Worm (Caenorhabditis elegans) whole organism, L2 larva: Measurements from ENCODE around the gene C33C12.11.
"Not testable (repeated sequence)": the region's sequence is repeated elsewhere in the genome, so short reads cannot be mapped to it uniquely, and the experiment has no call there.

Experiments
- F13H6.1 ChIP-seq: sonication (generic microtip); optimal IDR thresholded peaks from 2 replicates; lab custom pipeline; 2016; ENCODE audit warnings: missing genetic modification characterization, missing compliant biosample characterization
- R02D3.7 ChIP-seq: fragments of 150-350 bp; optimal IDR thresholded peaks from 2 replicates; lab custom pipeline; 2014; ENCODE audit warnings: missing biosample characterization, missing genetic modification characterization
- Y55F3AM.14 ChIP-seq: fragments of 200-800 bp; sonication (Bioruptor generic); optimal IDR thresholded peaks from 2 replicates; lab custom pipeline; 2018; ENCODE audit warnings: mild to moderate bottlenecking, missing genetic modification characterization, missing compliant biosample characterization
- ZK546.5 ChIP-seq: sonication (generic microtip); optimal IDR thresholded peaks from 2 replicates; lab custom pipeline; 2017; ENCODE audit warnings: missing biosample characterization, missing genetic modification characterization
- alr-1 ChIP-seq: fragments of 150-350 bp; optimal IDR thresholded peaks from 2 replicates; lab custom pipeline; 2014; ENCODE audit warnings: missing biosample characterization, missing genetic modification characterization
- aly-2 ChIP-seq: fragments of 150-350 bp; optimal IDR thresholded peaks from 2 replicates; lab custom pipeline; 2014; ENCODE audit warnings: missing biosample characterization, missing genetic modification characterization
- ama-1 ChIP-seq: fragments of 150-350 bp; optimal IDR thresholded peaks from 2 replicates; lab custom pipeline; 2018; ENCODE audit warnings: inconsistent platforms
- blmp-1 ChIP-seq: sonication (generic microtip); optimal IDR thresholded peaks from 2 replicates; lab custom pipeline; 2017; ENCODE audit warnings: missing genetic modification characterization, mild to moderate bottlenecking, missing compliant biosample characterization, antibody characterized with exemption, moderate library complexity; ENCODE audit not compliant: insufficient read depth
- ceh-16 ChIP-seq: fragments of 150-350 bp; optimal IDR thresholded peaks from 2 replicates; lab custom pipeline; 2014; ENCODE audit warnings: missing biosample characterization, missing genetic modification characterization
- ceh-82 ChIP-seq: fragments of 150-350 bp; optimal IDR thresholded peaks from 2 replicates; lab custom pipeline; 2014; ENCODE audit warnings: missing biosample characterization, missing genetic modification characterization
- crh-2 ChIP-seq: sonication (generic microtip); optimal IDR thresholded peaks from 2 replicates; lab custom pipeline; 2017; ENCODE audit warnings: missing biosample characterization, missing genetic modification characterization
- elt-1 ChIP-seq: fragments of 150-350 bp; optimal IDR thresholded peaks from 2 replicates; lab custom pipeline; 2014; ENCODE audit warnings: missing biosample characterization, missing genetic modification characterization
- fos-1 ChIP-seq: fragments of 150-350 bp; optimal IDR thresholded peaks from 2 replicates; lab custom pipeline; 2014; ENCODE audit warnings: missing biosample characterization, missing genetic modification characterization
- gmeb-1 ChIP-seq: fragments of 150-350 bp; optimal IDR thresholded peaks from 2 replicates; lab custom pipeline; 2014; ENCODE audit warnings: missing biosample characterization, missing genetic modification characterization
- lin-11 ChIP-seq: fragments of 150-350 bp; sonication (generic microtip); optimal IDR thresholded peaks from 2 replicates; lab custom pipeline; 2014; ENCODE audit warnings: missing biosample characterization, missing genetic modification characterization, inconsistent platforms, mixed read lengths
- lin-13 ChIP-seq: fragments of 150-350 bp; optimal IDR thresholded peaks from 2 replicates; lab custom pipeline; 2014; ENCODE audit warnings: missing biosample characterization, missing genetic modification reagents, missing genetic modification characterization
- lin-39 ChIP-seq: fragments of 150-350 bp; optimal IDR thresholded peaks from 2 replicates; lab custom pipeline; 2014; ENCODE audit warnings: missing biosample characterization, missing genetic modification reagents, missing genetic modification characterization
- lsy-2 ChIP-seq, 2 experiments: fragments of 150-350 bp in 1 of 2; sonication (generic microtip) in 1 of 2; optimal IDR thresholded peaks; 2 replicates each; lab custom pipeline; 2014 to 2017; ENCODE audit warnings: missing biosample characterization in 2 of 2, missing genetic modification characterization in 2 of 2
- mbf-1 ChIP-seq: sonication (generic microtip); optimal IDR thresholded peaks from 2 replicates; lab custom pipeline; 2017; ENCODE audit warnings: missing biosample characterization, missing genetic modification characterization
- mdl-1 ChIP-seq, 2 experiments: fragments of 150-350 bp in 1 of 2; sonication (generic microtip) in 1 of 2; optimal IDR thresholded peaks; 2 replicates each; lab custom pipeline; 2017; ENCODE audit warnings: missing biosample characterization in 2 of 2, missing genetic modification characterization in 2 of 2
- nhr-10 ChIP-seq: sonication (generic microtip); optimal IDR thresholded peaks from 2 replicates; lab custom pipeline; 2017; ENCODE audit warnings: missing biosample characterization, missing genetic modification characterization
- nhr-11 ChIP-seq: fragments of 150-350 bp; optimal IDR thresholded peaks from 2 replicates; lab custom pipeline; 2014; ENCODE audit warnings: missing biosample characterization, missing genetic modification characterization
- nhr-12 ChIP-seq: fragments of 150-350 bp; optimal IDR thresholded peaks from 2 replicates; lab custom pipeline; 2014; ENCODE audit warnings: missing biosample characterization, missing genetic modification characterization
- nhr-21 ChIP-seq: fragments of 150-350 bp; optimal IDR thresholded peaks from 2 replicates; lab custom pipeline; 2014; ENCODE audit warnings: missing biosample characterization, missing genetic modification characterization
- nhr-23 ChIP-seq: fragments of 150-350 bp; optimal IDR thresholded peaks from 2 replicates; lab custom pipeline; 2014; ENCODE audit warnings: missing biosample characterization, missing genetic modification reagents, missing genetic modification characterization
- nhr-237 ChIP-seq: fragments of 150-350 bp; optimal IDR thresholded peaks from 2 replicates; lab custom pipeline; 2014; ENCODE audit warnings: missing biosample characterization, missing genetic modification characterization
- nhr-25 ChIP-seq: fragments of 150-350 bp; sonication (generic microtip); optimal IDR thresholded peaks from 3 replicates; lab custom pipeline; 2014; ENCODE audit warnings: missing biosample characterization, missing genetic modification characterization
- nhr-77 ChIP-seq: fragments of 150-350 bp; optimal IDR thresholded peaks from 2 replicates; lab custom pipeline; 2014; ENCODE audit warnings: missing biosample characterization, missing genetic modification characterization
- sem-4 ChIP-seq: fragments of 150-350 bp; optimal IDR thresholded peaks from 2 replicates; lab custom pipeline; 2014; ENCODE audit warnings: missing biosample characterization, missing genetic modification reagents, missing genetic modification characterization
- skn-1 ChIP-seq: sonication (generic microtip); optimal IDR thresholded peaks from 2 replicates; lab custom pipeline; 2017; ENCODE audit warnings: missing biosample characterization, missing genetic modification characterization
- sma-3 ChIP-seq: sonication (generic microtip); optimal IDR thresholded peaks from 2 replicates; lab custom pipeline; 2016; ENCODE audit warnings: missing genetic modification reagents, missing genetic modification characterization, missing compliant biosample characterization
- sma-9 ChIP-seq, 2 experiments: fragments of 150-350 bp in 1 of 2; sonication (generic microtip) in 1 of 2; optimal IDR thresholded peaks; 2 replicates each; lab custom pipeline; 2014 to 2016; ENCODE audit warnings: missing genetic modification characterization in 2 of 2, mild to moderate bottlenecking in 1 of 2, missing biosample characterization in 1 of 2, missing compliant biosample characterization in 1 of 2, missing genetic modification reagents in 1 of 2, moderate library complexity in 1 of 2
- snpc-4 ChIP-seq: fragments of 150-350 bp; optimal IDR thresholded peaks from 2 replicates; lab custom pipeline; 2014; ENCODE audit warnings: missing biosample characterization, missing genetic modification characterization
- unc-39 ChIP-seq: fragments of 150-350 bp; optimal IDR thresholded peaks from 2 replicates; lab custom pipeline; 2014; ENCODE audit warnings: missing biosample characterization, missing genetic modification characterization
- unc-55 ChIP-seq: fragments of 150-350 bp; sonication (generic microtip); optimal IDR thresholded peaks from 3 replicates; lab custom pipeline; 2014; ENCODE audit warnings: missing biosample characterization, missing genetic modification reagents, missing genetic modification characterization
- unc-62 ChIP-seq: fragments of 150-350 bp; optimal IDR thresholded peaks from 2 replicates; lab custom pipeline; 2014; ENCODE audit warnings: missing biosample characterization, missing genetic modification reagents, missing genetic modification characterization
- zag-1 ChIP-seq: fragments of 150-350 bp; optimal IDR thresholded peaks from 2 replicates; lab custom pipeline; 2014; ENCODE audit warnings: missing biosample characterization, missing genetic modification characterization
- ztf-1 ChIP-seq: fragments of 200-800 bp; sonication (Bioruptor generic); conservative IDR thresholded peaks from 2 replicates; pipeline ENCODE4 v1.3.6; 2022; ENCODE audit warnings: missing genetic modification characterization, missing compliant biosample characterization
- ztf-4 ChIP-seq: fragments of 150-350 bp; optimal IDR thresholded peaks from 2 replicates; lab custom pipeline; 2014; ENCODE audit warnings: missing biosample characterization, missing genetic modification characterization

C33C12.11 gene

DNA sequence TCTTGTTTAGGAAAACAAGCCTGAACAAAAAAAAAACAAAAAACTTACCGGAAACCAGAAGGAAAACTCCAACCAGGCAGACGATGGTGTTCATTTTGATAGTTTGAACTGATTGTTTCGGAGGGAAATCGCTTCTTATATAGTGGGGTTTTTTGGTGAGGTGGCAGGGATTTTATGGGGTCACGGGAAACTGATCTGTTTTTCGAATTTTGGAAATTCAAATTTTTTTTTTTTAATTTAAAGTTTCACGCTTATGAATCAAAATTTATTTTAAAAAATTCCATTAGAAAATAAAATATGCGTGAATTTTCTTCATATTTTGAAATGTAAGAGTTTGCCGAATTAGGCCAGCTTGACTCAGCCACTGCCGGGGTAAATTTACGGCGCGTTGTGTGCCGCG lies 11.7 kb upstream of the C33C12.11 start, which contains the start of gene C33C12.7:
Gene C33C12.7, minus strand, starts transcription at position 101 of the 400 bp plus-strand sequence.
- no peak for TF ChIP-seq ztf-4
- no peak for TF ChIP-seq lsy-2 (tag; optimal IDR thresholded peaks at IDR 0.05; lab: Kevin White, UChicago)
- no peak for TF ChIP-seq unc-62
- no peak for TF ChIP-seq unc-39 (tag; lab: Kevin White, UChicago)
- no peak for TF ChIP-seq fos-1 (tag; lab: Kevin White, UChicago)
- TF ChIP-seq aly-2 (tag; lab: Kevin White, UChicago) = no peak
- no peak for TF ChIP-seq skn-1 (tag; lab: Kevin White, UChicago)
- TF ChIP-seq blmp-1 (tag; lab: Kevin White, UChicago) = no peak
- no peak for TF ChIP-seq sma-3 (GFP tag; lab: Kevin White, UChicago)
- TF ChIP-seq nhr-10 (tag; lab: Kevin White, UChicago) = no peak
- TF ChIP-seq R02D3.7 (tag; lab: Kevin White, UChicago) = no peak

- TF ChIP-seq zag-1 (tag; lab: Kevin White, UChicago) = no peak
- TF ChIP-seq fos-1 (tag; lab: Kevin White, UChicago) = no peak
- no peak for TF ChIP-seq ceh-16 (tag; lab: Kevin White, UChicago)
- no peak for TF ChIP-seq lin-39 (tag; lab: Kevin White, UChicago)
- no peak for TF ChIP-seq sma-9 (GFP tag; optimal IDR thresholded peaks at IDR 0.05; lab: Kevin White, UChicago)
- TF ChIP-seq sma-9 (tag; optimal IDR thresholded peaks at IDR 0.05; lab: Kevin White, UChicago) = no peak
- no peak for TF ChIP-seq ztf-1 (GFP tag; lab: Robert Waterston, UW)
Observed at ce11 chrII:2170085-2170484, 6.5 kb upstream of the C33C12.11 start, which contains the start of gene C33C12.12. Gene C33C12.12, minus strand, starts transcription at chrII:2170185.

ce11 chrII:2168374-2168773 lies 4.7 kb upstream of the C33C12.11 start, which contains the start of gene fbxb-38:
Gene fbxb-38, minus strand, starts transcription at chrII:2168763.
- TF ChIP-seq lsy-2 (tag; optimal IDR thresholded peaks at IDR 0.05; lab: Kevin White, UChicago) (no peak), lin-11 (no peak), nhr-77 (tag; lab: Kevin White, UChicago) (no peak), zag-1 (tag; lab: Kevin White, UChicago) (no peak), nhr-25 (no peak), lin-13 (no peak)

DNA sequence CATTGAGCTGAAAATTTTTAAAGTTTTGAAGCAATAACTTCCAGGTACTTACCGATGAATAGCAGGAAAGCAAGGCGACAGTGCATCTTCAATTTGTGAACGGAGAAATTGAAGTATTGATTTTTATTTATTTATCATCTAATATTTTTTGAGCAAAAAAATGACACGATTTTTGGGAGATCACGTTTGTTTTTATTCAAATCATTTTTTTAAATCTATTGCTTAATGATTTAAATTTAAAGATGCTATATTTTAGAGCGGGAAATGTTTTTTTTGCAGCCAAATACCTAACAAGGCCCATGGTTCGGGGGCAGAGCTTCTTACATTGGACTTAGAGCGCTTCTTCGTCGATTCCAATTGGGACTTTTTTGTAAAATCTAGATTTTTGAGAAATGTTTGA lies 2.7 kb upstream of the C33C12.11 start, which contains the start of gene C33C12.4:
Gene C33C12.4, minus strand, starts transcription at position 101 of the 400 bp plus-strand sequence.
- no peak for TF ChIP-seq nhr-237 (tag; lab: Kevin White, UChicago)
- TF ChIP-seq snpc-4 = no peak
- TF ChIP-seq ZK546.5 = no peak
- TF ChIP-seq mbf-1 (tag; lab: Kevin White, UChicago) = no peak
- no peak for TF ChIP-seq elt-1 (tag; lab: Kevin White, UChicago)
- TF ChIP-seq R02D3.7 (tag; lab: Kevin White, UChicago) = no peak
- no peak for TF ChIP-seq unc-55 (GFP tag; lab: Kevin White, UChicago)
- TF ChIP-seq unc-62 = no peak

ce11 chrII:2153708-2154107 lies 9.9 kb downstream of the C33C12.11 start, which contains the start of gene math-18:
Gene math-18, plus strand, starts transcription at chrII:2154008.
- TF ChIP-seq unc-39, nhr-77, nhr-21 (tag; lab: Kevin White, UChicago): not testable (repeated sequence)

DNA sequence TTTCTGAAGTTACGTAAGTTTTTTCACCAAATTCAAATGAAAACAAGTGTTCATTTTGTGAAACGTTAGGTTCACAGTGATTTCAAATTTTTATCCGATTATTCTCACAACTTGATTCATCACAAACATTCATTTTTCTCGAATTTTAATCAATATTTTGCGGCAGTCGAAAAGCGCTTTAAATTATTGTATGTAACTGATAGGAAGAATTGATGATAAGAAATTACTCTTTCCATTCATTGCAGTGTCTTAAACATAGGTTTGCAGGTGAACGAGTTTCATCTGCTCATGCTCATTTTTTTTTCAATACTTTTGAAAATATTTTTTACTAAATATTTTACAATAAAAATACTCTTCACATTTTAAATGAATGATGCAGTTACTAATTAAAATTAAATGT lies 11.2 kb downstream of the C33C12.11 start:
- no peak for TF ChIP-seq ama-1 (lab: Kevin White, UChicago)
- peak; percentile 64 for TF ChIP-seq fos-1 (tag; lab: Kevin White, UChicago)

- TF ChIP-seq sem-4 = no peak
- no peak for TF ChIP-seq mdl-1 (tag; optimal IDR thresholded peaks at IDR 0.05; lab: Kevin White, UChicago)
- TF ChIP-seq gmeb-1 (tag; lab: Kevin White, UChicago) = no peak
- no peak for TF ChIP-seq nhr-11 (tag; lab: Kevin White, UChicago)
- no peak for TF ChIP-seq R02D3.7 (tag; lab: Kevin White, UChicago)
- TF ChIP-seq crh-2 (tag; lab: Kevin White, UChicago) = no peak
- TF ChIP-seq mbf-1 (tag; lab: Kevin White, UChicago) = no peak
- no peak for TF ChIP-seq Y55F3AM.14 (GFP tag; lab: Kevin White, UChicago)
- TF ChIP-seq aly-2 (tag; lab: Kevin White, UChicago) = no peak
- TF ChIP-seq nhr-23 (tag; lab: Kevin White, UChicago) = no peak
- TF ChIP-seq F13H6.1 (tag; lab: Kevin White, UChicago) = no peak
- no peak for TF ChIP-seq elt-1 (tag; lab: Kevin White, UChicago)
- no peak for TF ChIP-seq nhr-12
- no peak for TF ChIP-seq alr-1 (tag; lab: Kevin White, UChicago)
- TF ChIP-seq ceh-82 = no peak
- no peak for TF ChIP-seq zag-1 (tag; lab: Kevin White, UChicago)
Observed at ce11 chrII:2150485-2150985, 13.1 kb downstream of the C33C12.11 start, which contains the start of the genes C40A11.7 and C40A11.8. Gene C40A11.7, minus strand, starts transcription at chrII:2150585. Gene C40A11.8, minus strand, starts transcription at chrII:2150935.
